Fruit fly (Drosophila melanogaster) whole organism, wandering third instar larva: ENCODE measurements around the gene mRpS26.

Experiments used
- lola ChIP-seq: fragments of >200 bp; optimal IDR thresholded peaks from 2 replicates; lab custom pipeline; 2017; ENCODE audit warnings: missing biosample characterization, missing genetic modification characterization
- psq ChIP-seq: fragments of 200-800 bp; sonication (Bioruptor generic); optimal IDR thresholded peaks from 3 replicates; lab custom pipeline; 2017; ENCODE audit warnings: missing biosample characterization, mild to moderate bottlenecking, missing genetic modification characterization, moderate library complexity

- TF ChIP-seq lola (GFP tag; lab: Kevin White, UChicago) (no peak), psq (GFP tag; lab: Kevin White, UChicago) (no peak)
These were observed 12.5 kb upstream of the mRpS26 start for dm6 chr3L:18093875-18094274.
